Worm (Caenorhabditis elegans) whole organism, young adult: ENCODE results near the gene mcm-2.

ENCODE experiments used
- B0336.3 ChIP-seq: fragments of 200-800 bp; sonication (Bioruptor generic); IDR thresholded peaks from 2 replicates; pipeline ENCODE4 v1.3.6; 2022; ENCODE audit warnings: missing genetic modification characterization, missing compliant biosample characterization
- C06A6.2 ChIP-seq: fragments of 200-800 bp; sonication (Bioruptor generic); conservative IDR thresholded peaks from 2 replicates; pipeline ENCODE4 v1.3.6; 2022; ENCODE audit warnings: missing genetic modification characterization, missing compliant biosample characterization
- C17E4.6 ChIP-seq: fragments of 200-800 bp; sonication (Bioruptor generic); IDR thresholded peaks from 2 replicates; pipeline ENCODE4 v1.3.6; 2022; ENCODE audit warnings: missing genetic modification reagents, missing genetic modification characterization, missing compliant biosample characterization
- D2030.7 ChIP-seq: fragments of 200-800 bp; sonication (Bioruptor generic); IDR thresholded peaks from 2 replicates; pipeline ENCODE4 v1.3.6; 2022; ENCODE audit warnings: missing genetic modification reagents, missing genetic modification characterization, missing compliant biosample characterization
- F49E8.2 ChIP-seq: sonication (generic microtip); optimal IDR thresholded peaks from 3 replicates; lab custom pipeline; 2017; ENCODE audit warnings: missing genetic modification characterization, mild to moderate bottlenecking, missing compliant biosample characterization, antibody characterized with exemption, moderate library complexity; ENCODE audit not compliant: insufficient read depth
- F57C9.4 ChIP-seq: sonication (generic microtip); optimal IDR thresholded peaks from 2 replicates; lab custom pipeline; 2017; ENCODE audit warnings: mild to moderate bottlenecking, missing genetic modification characterization, missing compliant biosample characterization
- T26A5.8 ChIP-seq: sonication (generic microtip); optimal IDR thresholded peaks from 2 replicates; lab custom pipeline; 2016; ENCODE audit warnings: missing genetic modification characterization, missing compliant biosample characterization
- Y95B8A.8 ChIP-seq: fragments of 200-800 bp; sonication (Bioruptor generic); IDR thresholded peaks from 2 replicates; pipeline ENCODE4 v1.3.6; 2022; ENCODE audit warnings: missing genetic modification reagents, missing genetic modification characterization, missing compliant biosample characterization
- ZK185.1 ChIP-seq: sonication (generic microtip); optimal IDR thresholded peaks from 2 replicates; lab custom pipeline; 2016; ENCODE audit warnings: mild to moderate bottlenecking, missing genetic modification characterization, missing compliant biosample characterization; ENCODE audit not compliant: poor library complexity, severe bottlenecking
- aptf-3 ChIP-seq: fragments of 200-800 bp; sonication (Bioruptor generic); IDR thresholded peaks from 2 replicates; pipeline ENCODE4 v1.3.6; 2022; ENCODE audit warnings: missing genetic modification characterization, missing compliant biosample characterization
- atf-7 ChIP-seq: sonication (generic microtip); optimal IDR thresholded peaks from 2 replicates; lab custom pipeline; 2017; ENCODE audit warnings: mild to moderate bottlenecking, missing genetic modification characterization, missing compliant biosample characterization
- attf-6 ChIP-seq: fragments of 200-800 bp; sonication (Bioruptor generic); IDR thresholded peaks from 2 replicates; pipeline ENCODE4 v1.3.6; 2022; ENCODE audit warnings: missing genetic modification reagents, missing genetic modification characterization, missing compliant biosample characterization
- bed-2 ChIP-seq: fragments of 200-800 bp; sonication (Bioruptor generic); IDR thresholded peaks from 2 replicates; pipeline ENCODE4 v1.3.6; 2022; ENCODE audit warnings: missing genetic modification reagents, missing genetic modification characterization, missing compliant biosample characterization
- ccch-3 ChIP-seq: fragments of 200-800 bp; sonication (Bioruptor generic); optimal IDR thresholded peaks from 2 replicates; lab custom pipeline; 2018; ENCODE audit warnings: mild to moderate bottlenecking, missing genetic modification characterization, missing compliant biosample characterization
- cebp-1 ChIP-seq, 2 experiments: fragments of 200-800 bp in 1 of 2; sonication (Bioruptor generic) in 1 of 2; sonication (generic microtip) in 1 of 2; IDR thresholded peaks in 1 of 2; optimal IDR thresholded peaks in 1 of 2; 2 replicates each; pipeline versions ENCODE4 v1.3.6 to Lab custom; 2017 to 2022; ENCODE audit warnings: missing compliant biosample characterization in 2 of 2, missing genetic modification characterization in 2 of 2, mild to moderate bottlenecking in 1 of 2, missing genetic modification reagents in 1 of 2, moderate library complexity in 1 of 2
- ceh-40 ChIP-seq: fragments of 200-800 bp; sonication (Bioruptor generic); IDR thresholded peaks from 2 replicates; pipeline ENCODE4 v1.3.6; 2022; ENCODE audit warnings: missing genetic modification characterization, missing compliant biosample characterization
- ceh-58 ChIP-seq: fragments of 200-800 bp; sonication (Bioruptor generic); IDR thresholded peaks from 2 replicates; pipeline ENCODE4 v1.3.6; 2022; ENCODE audit warnings: missing genetic modification characterization, missing compliant biosample characterization
- ceh-91 ChIP-seq: fragments of 200-800 bp; sonication (Bioruptor generic); IDR thresholded peaks from 2 replicates; pipeline ENCODE4 v1.3.6; 2022; ENCODE audit warnings: missing genetic modification reagents, missing genetic modification characterization, missing compliant biosample characterization
- chd-7 ChIP-seq: sonication (generic microtip); optimal IDR thresholded peaks from 2 replicates; lab custom pipeline; 2016; ENCODE audit warnings: mild to moderate bottlenecking, missing genetic modification characterization, moderate library complexity, missing compliant biosample characterization
- die-1 ChIP-seq: sonication (generic microtip); optimal IDR thresholded peaks from 2 replicates; lab custom pipeline; 2016; ENCODE audit warnings: missing genotype, mild to moderate bottlenecking, missing genetic modification characterization, missing compliant biosample characterization
- dpff-1 ChIP-seq: sonication (generic microtip); optimal IDR thresholded peaks from 2 replicates; lab custom pipeline; 2017; ENCODE audit warnings: mild to moderate bottlenecking, missing genetic modification characterization, missing compliant biosample characterization
- egrh-3 ChIP-seq: fragments of 200-800 bp; sonication (Bioruptor generic); IDR thresholded peaks from 2 replicates; pipeline ENCODE4 v1.3.6; 2022; ENCODE audit warnings: missing genetic modification reagents, missing genetic modification characterization, missing compliant biosample characterization
- ekl-4 ChIP-seq: fragments of 200-800 bp; sonication (Bioruptor generic); IDR thresholded peaks from 2 replicates; pipeline ENCODE4 v1.3.6; 2022; ENCODE audit warnings: missing genetic modification reagents, missing genetic modification characterization, missing compliant biosample characterization
- him-1 ChIP-seq: sonication (generic microtip); optimal IDR thresholded peaks from 2 replicates; lab custom pipeline; 2016; ENCODE audit warnings: missing genotype, missing genetic modification reagents, missing genetic modification characterization, missing compliant biosample characterization
- hlh-26 ChIP-seq: fragments of 200-800 bp; sonication (Bioruptor generic); conservative IDR thresholded peaks from 2 replicates; pipeline ENCODE4 v1.3.6; 2022; ENCODE audit warnings: missing genetic modification reagents, missing genetic modification characterization, missing compliant biosample characterization
- hmg-20 ChIP-seq: fragments of 200-800 bp; sonication (Bioruptor generic); IDR thresholded peaks from 2 replicates; pipeline ENCODE4 v1.3.6; 2022; ENCODE audit warnings: missing genetic modification reagents, missing genetic modification characterization, missing compliant biosample characterization
- hsf-1 ChIP-seq: fragments of 200-800 bp; sonication (Bioruptor generic); IDR thresholded peaks from 2 replicates; pipeline ENCODE4 v1.3.6; 2022; ENCODE audit warnings: missing genetic modification reagents, missing genetic modification characterization, missing compliant biosample characterization
- let-526 ChIP-seq: fragments of 200-800 bp; sonication (Bioruptor generic); IDR thresholded peaks from 2 replicates; pipeline ENCODE4 v1.3.6; 2022; ENCODE audit warnings: missing genetic modification reagents, missing genetic modification characterization, missing compliant biosample characterization
- let-607 ChIP-seq, 2 experiments: fragments of 200-800 bp in 1 of 2; sonication (Bioruptor generic) in 1 of 2; sonication (generic microtip) in 1 of 2; optimal IDR thresholded peaks; 2 replicates each; lab custom pipeline; 2016 to 2018; ENCODE audit warnings: mild to moderate bottlenecking in 2 of 2, missing compliant biosample characterization in 2 of 2, missing genetic modification characterization in 2 of 2, moderate library complexity in 2 of 2, missing genotype in 1 of 2
- lin-26 ChIP-seq: fragments of 200-800 bp; sonication (Bioruptor generic); IDR thresholded peaks from 2 replicates; pipeline ENCODE4 v1.3.6; 2022; ENCODE audit warnings: missing genetic modification reagents, missing genetic modification characterization, missing compliant biosample characterization
- lin-40 ChIP-seq: sonication (generic microtip); optimal IDR thresholded peaks from 2 replicates; lab custom pipeline; 2016; ENCODE audit warnings: missing genetic modification characterization, mild to moderate bottlenecking, missing compliant biosample characterization, missing genotype, missing genetic modification reagents
- lin-54 ChIP-seq: fragments of 200-800 bp; sonication (Bioruptor generic); optimal IDR thresholded peaks from 2 replicates; lab custom pipeline; 2018; ENCODE audit warnings: mild to moderate bottlenecking, missing genetic modification characterization, missing compliant biosample characterization
- lsy-27 ChIP-seq: sonication (generic microtip); optimal IDR thresholded peaks from 2 replicates; lab custom pipeline; 2017; ENCODE audit warnings: missing genetic modification characterization, mild to moderate bottlenecking, missing compliant biosample characterization, antibody characterized with exemption, missing genotype, borderline replicate concordance; ENCODE audit not compliant: insufficient read depth
- madf-3 ChIP-seq: fragments of 200-800 bp; sonication (Bioruptor generic); IDR thresholded peaks from 2 replicates; pipeline ENCODE4 v1.3.6; 2022; ENCODE audit warnings: missing genetic modification reagents, missing genetic modification characterization, missing compliant biosample characterization
- mcd-1 ChIP-seq: fragments of 200-800 bp; sonication (Bioruptor generic); IDR thresholded peaks from 2 replicates; pipeline ENCODE4 v1.3.6; 2022; ENCODE audit warnings: missing genetic modification reagents, missing genetic modification characterization, missing compliant biosample characterization
- mel-28 ChIP-seq: sonication (generic microtip); optimal IDR thresholded peaks from 2 replicates; lab custom pipeline; 2016; ENCODE audit warnings: borderline replicate concordance, mild to moderate bottlenecking, missing genetic modification characterization, missing compliant biosample characterization
- mes-4 ChIP-seq: sonication (generic microtip); optimal IDR thresholded peaks from 2 replicates; lab custom pipeline; 2016; ENCODE audit warnings: missing genotype, missing genetic modification characterization, missing compliant biosample characterization
- mxl-1 ChIP-seq: sonication (generic microtip); optimal IDR thresholded peaks from 2 replicates; lab custom pipeline; 2016; ENCODE audit warnings: missing genetic modification characterization, missing compliant biosample characterization
- nhr-120 ChIP-seq: fragments of 200-800 bp; sonication (Bioruptor generic); IDR thresholded peaks from 2 replicates; pipeline ENCODE4 v1.3.6; 2022; ENCODE audit warnings: missing genetic modification characterization, missing compliant biosample characterization
- nhr-90 ChIP-seq: sonication (generic microtip); optimal IDR thresholded peaks from 2 replicates; lab custom pipeline; 2016; ENCODE audit warnings: missing genotype, mild to moderate bottlenecking, missing genetic modification characterization, missing compliant biosample characterization
- sptf-2 ChIP-seq: fragments of 200-800 bp; sonication (Bioruptor generic); optimal IDR thresholded peaks from 2 replicates; lab custom pipeline; 2018; ENCODE audit warnings: mild to moderate bottlenecking, missing genetic modification characterization, missing compliant biosample characterization
- tbp1 ChIP-seq: fragments of 200-800 bp; sonication (Bioruptor generic); optimal IDR thresholded peaks from 2 replicates; lab custom pipeline; 2018; ENCODE audit warnings: mild to moderate bottlenecking, missing genetic modification characterization, missing compliant biosample characterization
- xnd-1 ChIP-seq: sonication (generic microtip); optimal IDR thresholded peaks from 2 replicates; lab custom pipeline; 2016; ENCODE audit warnings: missing genotype, missing genetic modification reagents, missing genetic modification characterization, missing compliant biosample characterization
- zim-3 ChIP-seq: sonication (generic microtip); optimal IDR thresholded peaks from 2 replicates; lab custom pipeline; 2017; ENCODE audit warnings: mild to moderate bottlenecking, missing genetic modification characterization, moderate library complexity, missing compliant biosample characterization
- ztf-18 ChIP-seq: sonication (generic microtip); optimal IDR thresholded peaks from 2 replicates; lab custom pipeline; 2016; ENCODE audit warnings: missing genotype, mild to moderate bottlenecking, missing genetic modification characterization, missing compliant biosample characterization
- ztf-22 ChIP-seq: fragments of 200-800 bp; sonication (Bioruptor generic); optimal IDR thresholded peaks from 2 replicates; lab custom pipeline; 2018; ENCODE audit warnings: mild to moderate bottlenecking, missing genetic modification characterization, moderate library complexity, missing compliant biosample characterization
- ztf-25 ChIP-seq: fragments of 200-800 bp; sonication (Bioruptor generic); IDR thresholded peaks from 2 replicates; pipeline ENCODE4 v1.3.6; 2022; ENCODE audit warnings: missing genetic modification reagents, missing genetic modification characterization, missing compliant biosample characterization
- ztf-28 ChIP-seq: fragments of 200-800 bp; sonication (Bioruptor generic); IDR thresholded peaks from 2 replicates; pipeline ENCODE4 v1.3.6; 2022; ENCODE audit warnings: missing genetic modification reagents, missing genetic modification characterization, missing compliant biosample characterization

The mcm-2 gene

DNA sequence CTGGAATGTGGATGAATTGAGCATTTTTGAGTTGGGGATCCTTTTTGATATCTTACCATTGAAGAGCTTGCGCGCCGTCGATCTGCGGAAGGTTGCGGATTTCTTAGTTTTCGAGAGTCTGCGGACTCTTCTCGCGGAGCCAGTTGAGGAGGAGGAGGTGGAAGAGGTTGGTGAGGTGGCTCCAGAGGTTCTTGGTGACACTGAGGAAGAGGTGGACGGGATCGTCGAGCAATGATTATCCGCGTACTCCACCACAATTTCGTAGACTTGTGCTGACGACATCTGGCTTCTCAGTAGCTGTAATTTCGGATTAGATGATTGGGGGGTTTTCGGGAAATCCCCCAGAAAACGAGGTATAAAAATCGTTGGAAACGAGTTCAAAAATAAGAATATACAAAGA, 29.1 kb downstream of the mcm-2 start, which contains the start of gene Y17G7B.21 (continued):
- TF ChIP-seq ceh-91 (no peak), atf-7 (tag; lab: Kevin White, UChicago) (no peak), lsy-27 (tag; lab: Kevin White, UChicago) (no peak), die-1 (no peak), madf-3 (GFP tag; lab: Robert Waterston, UW) (0 out of 2 replicates have a peak, but pooled peaks have one; percentile 68), ZK185.1 (tag; lab: Kevin White, UChicago) (no peak), let-526 (GFP tag; lab: Robert Waterston, UW) (no peak), C17E4.6 (GFP tag; lab: Robert Waterston, UW) (no peak), C06A6.2 (no peak), hlh-26 (GFP tag; lab: Robert Waterston, UW) (no peak), aptf-3 (GFP tag; lab: Robert Waterston, UW) (no peak), him-1 (tag; lab: Kevin White, UChicago) (no peak), egrh-3 (GFP tag; lab: Robert Waterston, UW) (peak; percentile 43; the same call in 1 of the 2 replicates), cebp-1 (GFP tag; IDR thresholded peaks at IDR 0.05; lab: Robert Waterston, UW) (no peak), cebp-1 (tag; optimal IDR thresholded peaks at IDR 0.05; lab: Kevin White, UChicago) (no peak), ceh-58 (0 out of 2 replicates have a peak, but pooled peaks have one; percentile 83), chd-7 (peak; percentile 67), mel-28 (tag; lab: Kevin White, UChicago) (no peak), B0336.3 (GFP tag; lab: Robert Waterston, UW) (peak; percentile 58; the same call in 1 of the 2 replicates), F49E8.2 (tag; lab: Kevin White, UChicago) (no peak), F57C9.4 (tag; lab: Kevin White, UChicago) (peak; percentile 51), ztf-18 (no peak), Y95B8A.8 (GFP tag; lab: Robert Waterston, UW) (no peak), ztf-22 (GFP tag; lab: Kevin White, UChicago) (no peak), attf-6 (peak; percentile 38; the same call in 1 of the 2 replicates), let-607 (tag; optimal IDR thresholded peaks at IDR 0.05; lab: Kevin White, UChicago) (no peak), nhr-90 (tag; lab: Kevin White, UChicago) (no peak), ceh-40 (GFP tag; lab: Robert Waterston, UW) (no peak), sptf-2 (GFP tag; lab: Kevin White, UChicago) (no peak), D2030.7 (no peak), lin-40 (no peak), lin-26 (GFP tag; lab: Robert Waterston, UW) (0 out of 2 replicates have a peak, but pooled peaks have one; percentile 11), ccch-3 (GFP tag; lab: Kevin White, UChicago) (no peak), hsf-1 (peak; percentile 43; the same call in 1 of the 2 replicates), zim-3 (tag; lab: Kevin White, UChicago) (no peak), mes-4 (no peak), bed-2 (GFP tag; lab: Robert Waterston, UW) (no peak), hmg-20 (no peak), ztf-28 (GFP tag; lab: Robert Waterston, UW) (no peak), dpff-1 (no peak), T26A5.8 (tag; lab: Kevin White, UChicago) (no peak), nhr-120 (GFP tag; lab: Robert Waterston, UW) (0 out of 2 replicates have a peak, but pooled peaks have one; percentile 81), ekl-4 (GFP tag; lab: Robert Waterston, UW) (no peak; the same call in 1 of the 2 replicates), lin-54 (GFP tag; lab: Kevin White, UChicago) (no peak), mcd-1 (peak; percentile 41; the same call in 1 of the 2 replicates), tbp1 (GFP tag; lab: Kevin White, UChicago) (no peak), xnd-1 (tag; lab: Kevin White, UChicago) (peak; percentile 27), mxl-1 (tag; lab: Kevin White, UChicago) (no peak), ztf-25 (no peak)
